Fruit fly (Drosophila melanogaster) whole organism, embryonic: ENCODE measurements around the gene eIF3h.
A peak's percentile ranks its signal among the peaks of the same experiment; 100 is the strongest.

Source experiments
- Abd-B ChIP-seq: fragments of 200-800 bp; sonication (Bioruptor generic); optimal IDR thresholded peaks from 2 replicates; lab custom pipeline; 2018; ENCODE audit warnings: missing biosample characterization, mild to moderate bottlenecking, missing genetic modification characterization, moderate library complexity
- Atf6 ChIP-seq: fragments of 200-800 bp; sonication (Bioruptor generic); IDR thresholded peaks from 2 replicates; pipeline ENCODE4 v1.3.6; 2022; ENCODE audit warnings: missing biosample characterization, missing genetic modification characterization
- Awh ChIP-seq: fragments of 200-800 bp; sonication (Bioruptor generic); IDR thresholded peaks from 2 replicates; pipeline ENCODE4, ENCODE4 v1.3.6; 2022; ENCODE audit warnings: missing biosample characterization, missing genetic modification characterization
- B-H2 ChIP-seq: fragments of 200-800 bp; sonication (Bioruptor generic); optimal IDR thresholded peaks from 2 replicates; lab custom pipeline; 2018; ENCODE audit warnings: missing biosample characterization, mild to moderate bottlenecking, missing genetic modification characterization
- CG10321 ChIP-seq: fragments of 200-800 bp; sonication (Bioruptor generic); IDR thresholded peaks from 2 replicates; pipeline ENCODE4 v1.3.6; 2022; ENCODE audit warnings: missing biosample characterization, missing genetic modification characterization
- CG11695 ChIP-seq: fragments of 200-800 bp; sonication (Bioruptor generic); IDR thresholded peaks from 3 replicates; pipeline ENCODE4 v1.3.6; 2022; ENCODE audit warnings: missing biosample characterization, missing genetic modification characterization
- CG13424 ChIP-seq: fragments of 200-800 bp; sonication (Bioruptor generic); optimal IDR thresholded peaks from 2 replicates; lab custom pipeline; 2019; ENCODE audit warnings: missing biosample characterization, mild to moderate bottlenecking, missing genetic modification characterization, moderate library complexity
- CG14014 ChIP-seq: fragments of 200-800 bp; sonication (Bioruptor generic); IDR thresholded peaks from 2 replicates; pipeline ENCODE4 v1.3.6; 2022; ENCODE audit warnings: missing biosample characterization, missing genetic modification characterization
- CG14050 ChIP-seq: fragments of 200-800 bp; sonication (Bioruptor generic); IDR thresholded peaks from 3 replicates; pipeline ENCODE4 v1.3.6; 2022; ENCODE audit warnings: missing biosample characterization, missing genetic modification characterization
- CG1647 ChIP-seq: fragments of 200-800 bp; sonication (Bioruptor generic); optimal IDR thresholded peaks from 3 replicates; lab custom pipeline; 2016; ENCODE audit warnings: missing biosample characterization, missing genetic modification characterization
- CG17186 ChIP-seq: fragments of 200-800 bp; sonication (Bioruptor generic); optimal IDR thresholded peaks from 3 replicates; lab custom pipeline; 2017; ENCODE audit warnings: missing biosample characterization, missing genetic modification reagents, missing genetic modification characterization
- CG17568 ChIP-seq: fragments of 200-800 bp; sonication (Bioruptor generic); optimal IDR thresholded peaks from 2 replicates; lab custom pipeline; 2018; ENCODE audit warnings: missing biosample characterization, mild to moderate bottlenecking, missing genetic modification characterization, moderate library complexity
- CG17802 ChIP-seq: fragments of 200-800 bp; sonication (Bioruptor generic); optimal IDR thresholded peaks from 2 replicates; lab custom pipeline; 2018; ENCODE audit warnings: missing biosample characterization, mild to moderate bottlenecking, missing genetic modification characterization, moderate library complexity
- CG2120 ChIP-seq: fragments of 200-800 bp; sonication (Bioruptor generic); optimal IDR thresholded peaks from 3 replicates; lab custom pipeline; 2016; ENCODE audit warnings: missing biosample characterization, missing genetic modification characterization
- CG2875 ChIP-seq: fragments of 200-800 bp; sonication (Bioruptor generic); optimal IDR thresholded peaks from 2 replicates; lab custom pipeline; 2017; ENCODE audit warnings: missing biosample characterization, mild to moderate bottlenecking, missing genetic modification characterization, missing genetic modification reagents
- CG3065 ChIP-seq: fragments of 200-800 bp; sonication (Bioruptor generic); optimal IDR thresholded peaks from 2 replicates; lab custom pipeline; 2016; ENCODE audit warnings: missing biosample characterization, missing genetic modification characterization
- CG33213 ChIP-seq: fragments of 200-800 bp; sonication (Bioruptor generic); optimal IDR thresholded peaks from 3 replicates; lab custom pipeline; 2016; ENCODE audit warnings: missing biosample characterization, missing genetic modification characterization
- CG34376 ChIP-seq: fragments of 200-800 bp; sonication (Bioruptor generic); optimal IDR thresholded peaks from 2 replicates; lab custom pipeline; 2018; ENCODE audit warnings: missing biosample characterization, mild to moderate bottlenecking, missing genetic modification characterization
- CG43689 ChIP-seq: fragments of 200-800 bp; sonication (Bioruptor generic); IDR thresholded peaks from 2 replicates; pipeline ENCODE4 v1.3.6; 2022; ENCODE audit warnings: missing biosample characterization, missing genetic modification characterization
- CG6272 ChIP-seq: fragments of 200-800 bp; sonication (Bioruptor generic); IDR thresholded peaks from 2 replicates; pipeline ENCODE4 v1.3.6; 2022; ENCODE audit warnings: missing biosample characterization, missing genetic modification characterization
- CG6654 ChIP-seq: fragments of 200-800 bp; sonication (Bioruptor generic); optimal IDR thresholded peaks from 2 replicates; lab custom pipeline; 2017; ENCODE audit warnings: missing biosample characterization, mild to moderate bottlenecking, missing genetic modification characterization
- CG6854 ChIP-seq: fragments of 200-800 bp; sonication (Bioruptor generic); optimal IDR thresholded peaks from 3 replicates; lab custom pipeline; 2017; ENCODE audit warnings: missing biosample characterization, mild to moderate bottlenecking, missing genetic modification characterization
- CG8924 ChIP-seq: fragments of 200-800 bp; optimal IDR thresholded peaks from 3 replicates; lab custom pipeline; 2019; ENCODE audit warnings: missing biosample characterization, mild to moderate bottlenecking, missing genetic modification characterization, moderate library complexity
- Dip2 ChIP-seq: fragments of 200-800 bp; sonication (Bioruptor generic); IDR thresholded peaks from 2 replicates; pipeline ENCODE4 v1.3.6; 2022; ENCODE audit warnings: missing biosample characterization, missing genetic modification characterization
- Drgx ChIP-seq: fragments of 200-800 bp; sonication (Bioruptor generic); IDR thresholded peaks from 2 replicates; pipeline ENCODE4 v1.3.6; 2022; ENCODE audit warnings: missing biosample characterization, missing genetic modification characterization
- Ets97D ChIP-seq: fragments of 200-800 bp; sonication (Bioruptor generic); optimal IDR thresholded peaks from 3 replicates; lab custom pipeline; 2016; ENCODE audit warnings: missing biosample characterization, missing genetic modification characterization
- HLHmδ ChIP-seq: fragments of 200-800 bp; sonication (Bioruptor generic); optimal IDR thresholded peaks from 2 replicates; lab custom pipeline; 2018; ENCODE audit warnings: missing biosample characterization, mild to moderate bottlenecking, missing genetic modification characterization, moderate library complexity
- Hr3 ChIP-seq: fragments of 200-800 bp; sonication (Bioruptor generic); optimal IDR thresholded peaks from 3 replicates; lab custom pipeline; 2016; ENCODE audit warnings: missing biosample characterization, missing genetic modification characterization
- Hr51 ChIP-seq, 2 experiments: fragments of 200-800 bp; sonication (Bioruptor generic); optimal IDR thresholded peaks; 2 replicates in 1 of 2; 3 replicates in 1 of 2; lab custom pipeline; 2016 to 2018; ENCODE audit warnings: missing biosample characterization in 2 of 2, missing genetic modification characterization in 2 of 2, mild to moderate bottlenecking in 1 of 2, moderate library complexity in 1 of 2
- MBD-R2 ChIP-seq: fragments of 200-800 bp; sonication (Bioruptor generic); IDR thresholded peaks from 2 replicates; pipeline ENCODE4 v1.3.6; 2022; ENCODE audit warnings: missing biosample characterization, missing genetic modification characterization
- Max ChIP-seq: fragments of 200-800 bp; sonication (Bioruptor generic); optimal IDR thresholded peaks from 2 replicates; lab custom pipeline; 2016; ENCODE audit warnings: missing biosample characterization, mild to moderate bottlenecking, missing genetic modification characterization
- NK7.1 ChIP-seq: fragments of 200-800 bp; sonication (Bioruptor generic); optimal IDR thresholded peaks from 3 replicates; lab custom pipeline; 2016; ENCODE audit warnings: missing biosample characterization, missing genetic modification characterization
- Scr ChIP-seq: fragments of 200-800 bp; sonication (Bioruptor generic); IDR thresholded peaks from 2 replicates; pipeline ENCODE4 v1.3.6; 2022; ENCODE audit warnings: missing biosample characterization, missing genetic modification characterization; ENCODE audit not compliant: partially characterized antibody
- Sox102F ChIP-seq: fragments of 200-800 bp; sonication (Bioruptor generic); optimal IDR thresholded peaks from 2 replicates; lab custom pipeline; 2018; ENCODE audit warnings: missing biosample characterization, mild to moderate bottlenecking, missing genetic modification characterization, moderate library complexity
- ara ChIP-seq: fragments of 200-800 bp; sonication (Bioruptor generic); IDR thresholded peaks from 2 replicates; pipeline ENCODE4 v1.3.6; 2022; ENCODE audit warnings: missing biosample characterization, missing genetic modification characterization
- az2 ChIP-seq: fragments of 200-800 bp; sonication (Bioruptor generic); optimal IDR thresholded peaks from 3 replicates; lab custom pipeline; 2016; ENCODE audit warnings: missing biosample characterization, missing genetic modification characterization
- bigmax ChIP-seq: fragments of 200-800 bp; sonication (Bioruptor generic); optimal IDR thresholded peaks from 2 replicates; lab custom pipeline; 2018; ENCODE audit warnings: missing biosample characterization, mild to moderate bottlenecking, missing genetic modification characterization
- bowl ChIP-seq: fragments of 200-800 bp; sonication (Bioruptor generic); IDR thresholded peaks from 2 replicates; pipeline ENCODE4 v1.3.6; 2022; ENCODE audit warnings: missing biosample characterization, missing genetic modification characterization
- chif ChIP-seq, 2 experiments: fragments of 200-800 bp; sonication (Bioruptor generic); optimal IDR thresholded peaks; 3 replicates each; lab custom pipeline; 2016; ENCODE audit warnings: missing biosample characterization in 2 of 2, missing genetic modification characterization in 2 of 2
- dati ChIP-seq: fragments of 200-800 bp; sonication (Bioruptor generic); IDR thresholded peaks from 2 replicates; pipeline ENCODE4 v1.3.6; 2022; ENCODE audit warnings: missing biosample characterization, missing genetic modification characterization
- esg ChIP-seq: fragments of 200-800 bp; sonication (Bioruptor generic); conservative IDR thresholded peaks from 2 replicates; pipeline ENCODE4 v1.3.6; 2022; ENCODE audit warnings: missing biosample characterization, missing genetic modification characterization
- exex ChIP-seq: fragments of 200-800 bp; sonication (Bioruptor generic); optimal IDR thresholded peaks from 4 replicates; lab custom pipeline; 2018; ENCODE audit warnings: missing biosample characterization, mild to moderate bottlenecking, missing genetic modification characterization, moderate library complexity
- grau ChIP-seq: fragments of 200-800 bp; optimal IDR thresholded peaks from 3 replicates; lab custom pipeline; 2019; ENCODE audit warnings: missing biosample characterization, mild to moderate bottlenecking, missing genetic modification characterization, moderate library complexity
- gsb-n ChIP-seq: fragments of 200-800 bp; sonication (Bioruptor generic); optimal IDR thresholded peaks from 3 replicates; lab custom pipeline; 2018; ENCODE audit warnings: missing biosample characterization, mild to moderate bottlenecking, missing genetic modification characterization
- lmd ChIP-seq: fragments of 200-800 bp; sonication (Bioruptor generic); IDR thresholded peaks from 2 replicates; pipeline ENCODE4 v1.3.6; 2022; ENCODE audit warnings: missing biosample characterization, missing genetic modification characterization
- org-1 ChIP-seq: fragments of 200-800 bp; sonication (Bioruptor generic); optimal IDR thresholded peaks from 2 replicates; lab custom pipeline; 2017; ENCODE audit warnings: missing biosample characterization, missing genetic modification characterization
- otp ChIP-seq: fragments of 200-800 bp; sonication (Bioruptor generic); IDR thresholded peaks from 3 replicates; pipeline ENCODE4, ENCODE4 v1.3.6; 2022; ENCODE audit warnings: missing biosample characterization, missing genetic modification characterization
- phol ChIP-seq: fragments of 200-800 bp; sonication (Bioruptor generic); optimal IDR thresholded peaks from 3 replicates; lab custom pipeline; 2018; ENCODE audit warnings: missing biosample characterization, mild to moderate bottlenecking, missing genetic modification characterization, moderate library complexity
- slp2 ChIP-seq: fragments of 200-800 bp; sonication (Bioruptor generic); optimal IDR thresholded peaks from 2 replicates; lab custom pipeline; 2016; ENCODE audit warnings: missing biosample characterization, missing genetic modification characterization
- stwl ChIP-seq: fragments of 200-800 bp; sonication (Bioruptor generic); optimal IDR thresholded peaks from 3 replicates; lab custom pipeline; 2018; ENCODE audit warnings: missing biosample characterization, mild to moderate bottlenecking, missing genetic modification characterization, moderate library complexity
- tin ChIP-seq: fragments of 200-800 bp; sonication (Bioruptor generic); optimal IDR thresholded peaks from 3 replicates; lab custom pipeline; 2016; ENCODE audit warnings: missing biosample characterization, missing genetic modification characterization

Gene eIF3h

DNA sequence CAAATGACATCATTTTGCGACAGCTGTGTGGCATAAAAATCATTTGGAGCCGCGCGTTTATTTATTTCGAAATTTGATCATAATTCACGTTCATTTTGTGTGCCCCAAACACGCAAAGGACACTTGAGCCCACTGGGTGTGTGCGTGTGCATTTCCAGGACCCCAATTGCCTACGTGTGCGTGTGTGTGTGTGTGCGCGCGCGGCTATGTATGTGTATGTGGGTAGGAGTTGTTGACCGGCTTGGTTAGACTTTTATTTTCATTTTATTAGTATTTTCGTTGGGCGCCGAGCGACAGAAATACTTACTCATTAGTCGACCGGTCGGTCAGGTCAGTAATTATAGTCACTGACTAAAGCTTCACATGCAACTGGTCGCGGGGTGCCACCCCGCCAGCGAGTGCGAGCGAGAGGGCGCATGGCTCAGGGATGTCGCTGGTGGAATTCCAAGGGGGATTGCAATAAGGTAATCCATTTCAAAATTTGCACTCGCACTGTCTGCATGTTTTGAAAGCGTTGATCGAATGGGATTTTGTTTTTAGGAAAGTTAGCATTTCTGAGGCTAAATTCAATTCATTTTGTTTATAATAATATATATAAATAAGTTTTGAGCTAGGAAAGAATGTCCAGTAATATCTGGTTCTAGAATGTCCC lies 9.3 kb downstream of the eIF3h start (continued):
- peak; percentile 33; the same call in 1 of the 3 replicates for TF ChIP-seq otp
- peak; percentile 64 for TF ChIP-seq Hr3 (GFP tag; lab: Kevin White, UChicago)
- TF ChIP-seq esg: no peak
- TF ChIP-seq grau (tag; lab: Kevin White, UChicago): peak; percentile 32
- TF ChIP-seq HLHmδ (GFP tag; lab: Kevin White, UChicago): no peak
- TF ChIP-seq CG11695 (GFP tag; lab: Robert Waterston, UW): peak; percentile 62
- no peak for TF ChIP-seq CG6654 (GFP tag; lab: Kevin White, UChicago)
- peak; percentile 4 for TF ChIP-seq CG8924
- no peak for TF ChIP-seq dati (GFP tag; lab: Robert Waterston, UW)
- TF ChIP-seq stwl (tag; lab: Kevin White, UChicago): no peak
- no peak for TF ChIP-seq CG14014
- TF ChIP-seq CG2120: peak; percentile 53
- TF ChIP-seq Awh: no peak
- TF ChIP-seq Ets97D: no peak
- no peak for TF ChIP-seq org-1 (GFP tag; lab: Kevin White, UChicago)
- TF ChIP-seq bigmax (GFP tag; lab: Kevin White, UChicago): no peak
- peak; percentile 28 for TF ChIP-seq tin (GFP tag; lab: Kevin White, UChicago)
- no peak for TF ChIP-seq CG34376 (GFP tag; lab: Kevin White, UChicago)
- TF ChIP-seq Max (GFP tag; lab: Kevin White, UChicago): no peak
- TF ChIP-seq gsb-n: peak; percentile 20
- no peak for TF ChIP-seq chif (GFP tag; optimal IDR thresholded peaks at IDR 0.05; lab: Kevin White, UChicago)
- peak; percentile 54 for TF ChIP-seq Sox102F (GFP tag; lab: Kevin White, UChicago)
- peak; percentile 24; the same call in 1 of the 2 replicates for TF ChIP-seq MBD-R2 (GFP tag; lab: Robert Waterston, UW)
- peak; percentile 53 for TF ChIP-seq az2 (GFP tag; lab: Kevin White, UChicago)
- peak; percentile 34 for TF ChIP-seq phol (tag; lab: Kevin White, UChicago)
- no peak for TF ChIP-seq Scr
- no peak for TF ChIP-seq Abd-B (GFP tag; lab: Kevin White, UChicago)
- no peak for TF ChIP-seq slp2
- TF ChIP-seq CG13424: peak; percentile 51
- no peak for TF ChIP-seq CG17802 (tag; lab: Kevin White, UChicago)
- no peak for TF ChIP-seq CG6854 (GFP tag; lab: Kevin White, UChicago)
- TF ChIP-seq ara: no peak
- peak; percentile 73 for TF ChIP-seq Drgx (GFP tag; lab: Robert Waterston, UW)
- TF ChIP-seq Atf6 (GFP tag; lab: Robert Waterston, UW): peak; percentile 63
- no peak for TF ChIP-seq B-H2 (GFP tag; lab: Kevin White, UChicago)
- TF ChIP-seq CG1647 (GFP tag; lab: Kevin White, UChicago): peak; percentile 9
- peak; percentile 60 for TF ChIP-seq lmd (GFP tag; lab: Robert Waterston, UW)
- TF ChIP-seq Hr51 (GFP tag; optimal IDR thresholded peaks at IDR 0.05; lab: Kevin White, UChicago): peak in 1 of 2 experiments; percentile 45
- TF ChIP-seq CG6272 (GFP tag; lab: Robert Waterston, UW): peak; percentile 23; the same call in 1 of the 2 replicates
- TF ChIP-seq Dip2: no peak
- peak; percentile 50; the same call in 2 of the 3 replicates for TF ChIP-seq CG14050 (GFP tag; lab: Robert Waterston, UW)
- no peak for TF ChIP-seq CG33213
- TF ChIP-seq CG43689 (GFP tag; lab: Robert Waterston, UW): no peak
- TF ChIP-seq CG2875 (GFP tag; lab: Kevin White, UChicago): no peak
- no peak for TF ChIP-seq CG3065
- TF ChIP-seq CG10321 (GFP tag; lab: Robert Waterston, UW): no peak
- TF ChIP-seq CG17186 (GFP tag; lab: Kevin White, UChicago): no peak
- TF ChIP-seq bowl (GFP tag; lab: Robert Waterston, UW): no peak
- no peak for TF ChIP-seq NK7.1 (GFP tag; lab: Kevin White, UChicago)
- TF ChIP-seq exex (tag; lab: Kevin White, UChicago): no peak
- TF ChIP-seq CG17568: no peak
